Worm (Caenorhabditis elegans): ENCODE data around the gene nhr-67.

- TF ChIP-seq daf-16 (GFP tag; optimal IDR thresholded peaks at IDR 0.05) (no peak), daf-16 (tag; optimal IDR thresholded peaks at IDR 0.05) (no peak), zfp-3 (GFP tag; conservative IDR thresholded peaks at IDR 0.05) (no peak), ama-1 (optimal IDR thresholded peaks at IDR 0.05) (no peak), tag-97 (GFP tag; IDR thresholded peaks at IDR 0.05) (no peak), skn-1 (tag; optimal IDR thresholded peaks at IDR 0.05) (no peak), mxl-3 (GFP tag; optimal IDR thresholded peaks at IDR 0.05) (no peak), ceh-82 (tag; optimal IDR thresholded peaks at IDR 0.05) (no peak), ceh-20 (GFP tag; IDR thresholded peaks at IDR 0.05) (no peak), unc-62 (GFP tag; optimal IDR thresholded peaks at IDR 0.05 in 1 of 2) (no peak), unc-62 (tag; optimal IDR thresholded peaks at IDR 0.05) (no peak), egl-27 (tag; optimal IDR thresholded peaks at IDR 0.05) (no peak), Y48G9A.11 (GFP tag; IDR thresholded peaks at IDR 0.05) (no peak), nhr-10 (tag; optimal IDR thresholded peaks at IDR 0.05) (no peak)
Observed at ce11 chrIV:11143228-11143444, 26.4 kb upstream of the nhr-67 start, which contains the start of gene F01G4.4.
